Worm (Caenorhabditis elegans) whole organism, mixed stage, embryonic: ENCODE data around the gene cls-2.

Experiments used
- blmp-1 ChIP-seq: fragments of 150-350 bp; optimal IDR thresholded peaks from 2 replicates; lab custom pipeline; 2014; ENCODE audit warnings: missing biosample characterization, missing genetic modification characterization
- elt-3 ChIP-seq: fragments of 150-350 bp; optimal IDR thresholded peaks from 2 replicates; lab custom pipeline; 2014; ENCODE audit warnings: missing biosample characterization, missing genetic modification characterization
- lsy-2 ChIP-seq: fragments of 150-350 bp; optimal IDR thresholded peaks from 2 replicates; lab custom pipeline; 2014; ENCODE audit warnings: missing biosample characterization, missing genetic modification characterization
- mls-2 ChIP-seq: sonication (generic microtip); optimal IDR thresholded peaks from 2 replicates; lab custom pipeline; 2016; ENCODE audit warnings: mild to moderate bottlenecking, missing genetic modification characterization, moderate library complexity, missing compliant biosample characterization
- nhr-76 ChIP-seq: sonication (generic microtip); optimal IDR thresholded peaks from 2 replicates; lab custom pipeline; 2017; ENCODE audit warnings: missing biosample characterization, missing genetic modification characterization
- snpc-4 ChIP-seq: fragments of 150-350 bp; optimal IDR thresholded peaks from 2 replicates; lab custom pipeline; 2014; ENCODE audit warnings: missing biosample characterization, missing genetic modification characterization
- tbx-8 ChIP-seq: fragments of 200-800 bp; sonication (Bioruptor generic); optimal IDR thresholded peaks from 2 replicates; lab custom pipeline; 2018; ENCODE audit warnings: mild to moderate bottlenecking, missing genetic modification characterization, moderate library complexity, missing compliant biosample characterization

DNA sequence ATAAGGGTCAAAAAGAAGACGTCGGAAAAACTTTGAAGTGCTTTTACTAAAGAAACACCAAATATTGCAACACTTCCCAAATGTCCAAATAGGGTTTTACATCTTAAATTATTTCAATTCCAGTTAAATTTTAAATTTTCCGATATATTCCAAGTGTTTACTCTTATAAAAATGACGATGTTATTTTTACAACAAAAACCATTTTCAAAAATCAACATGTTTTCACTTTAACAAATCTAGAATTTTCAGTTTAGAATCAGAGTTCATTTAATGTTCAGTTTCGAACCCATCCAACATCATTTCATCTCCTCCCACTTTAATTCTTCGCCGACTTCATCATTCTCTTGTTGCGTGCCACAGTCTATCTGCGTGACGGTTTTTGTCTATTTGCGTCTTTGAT, 48.8 kb downstream of the cls-2 start, which contains the start of gene dos-1:
- TF ChIP-seq nhr-76 (tag; lab: Kevin White, UChicago) (no peak), tbx-8 (GFP tag; lab: Kevin White, UChicago) (no peak), snpc-4 (tag; lab: Kevin White, UChicago) (no peak), elt-3 (no peak), mls-2 (tag; lab: Kevin White, UChicago) (no peak), lsy-2 (tag; lab: Kevin White, UChicago) (no peak), blmp-1 (tag; lab: Kevin White, UChicago) (no peak)
